Fruit fly (Drosophila melanogaster) whole organism, prepupa: ENCODE data around the gene Rbp9.

ENCODE experiments used
- Blimp-1 ChIP-seq: fragments of 200-800 bp; sonication (Bioruptor generic); optimal IDR thresholded peaks from 3 replicates; lab custom pipeline; 2017; ENCODE audit warnings: missing biosample characterization, missing genetic modification characterization, mild to moderate bottlenecking, moderate library complexity, missing genetic modification reagents
- CG6854 ChIP-seq: fragments of 200-800 bp; sonication (Bioruptor generic); optimal IDR thresholded peaks from 2 replicates; lab custom pipeline; 2017; ENCODE audit warnings: missing biosample characterization, mild to moderate bottlenecking, missing genetic modification characterization
- Eip93F ChIP-seq: fragments of 200-800 bp; sonication (Bioruptor generic); optimal IDR thresholded peaks from 2 replicates; lab custom pipeline; 2016; ENCODE audit warnings: missing biosample characterization, mild to moderate bottlenecking, missing genetic modification characterization
- Ets21C ChIP-seq: fragments of 200-800 bp; sonication (Bioruptor generic); optimal IDR thresholded peaks from 3 replicates; lab custom pipeline; 2016; ENCODE audit warnings: missing biosample characterization, missing genetic modification characterization
- Sox102F ChIP-seq: fragments of 200-800 bp; sonication (Bioruptor generic); optimal IDR thresholded peaks from 2 replicates; lab custom pipeline; 2016; ENCODE audit warnings: missing biosample characterization, mild to moderate bottlenecking, missing genetic modification characterization
- acj6 ChIP-seq: fragments of 200-800 bp; sonication (Bioruptor generic); optimal IDR thresholded peaks from 3 replicates; lab custom pipeline; 2016; ENCODE audit warnings: missing biosample characterization, missing genetic modification characterization
- dac ChIP-seq: fragments of 200-800 bp; sonication (Bioruptor generic); optimal IDR thresholded peaks from 2 replicates; lab custom pipeline; 2017; ENCODE audit warnings: missing biosample characterization, mild to moderate bottlenecking, missing genetic modification characterization
- fkh ChIP-seq: fragments of 200-800 bp; sonication (Bioruptor generic); optimal IDR thresholded peaks from 3 replicates; lab custom pipeline; 2017; ENCODE audit warnings: missing biosample characterization, mild to moderate bottlenecking, missing genetic modification characterization, moderate library complexity
- net ChIP-seq: fragments of 200-800 bp; sonication (Bioruptor generic); optimal IDR thresholded peaks from 3 replicates; lab custom pipeline; 2016; ENCODE audit warnings: missing biosample characterization, missing genetic modification characterization
- svp ChIP-seq: fragments of 200-800 bp; sonication (Bioruptor generic); peaks from one replicate; lab custom pipeline; 2016; ENCODE audit warnings: missing biosample characterization, missing genetic modification characterization

The Rbp9 gene

DNA sequence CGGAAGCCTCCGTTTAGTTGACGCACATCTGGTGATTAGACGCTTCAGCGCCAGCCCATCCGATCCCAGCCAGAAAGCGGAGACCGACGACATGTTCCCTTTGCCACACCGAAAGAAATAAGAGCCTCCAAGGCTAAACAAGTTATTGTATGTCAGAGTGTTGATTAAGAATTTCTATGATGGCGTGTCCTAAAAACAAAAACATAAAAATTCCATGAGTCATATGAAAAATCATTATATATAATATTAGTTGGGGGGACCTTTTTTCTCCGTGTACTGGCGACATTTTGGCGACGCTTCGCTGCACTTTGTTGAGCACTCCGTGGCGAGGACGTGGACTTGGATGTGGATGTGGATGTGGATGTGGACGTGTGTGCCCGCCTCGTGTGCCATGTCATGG, 58.2 kb downstream of the Rbp9 start (continued):
- TF ChIP-seq Eip93F (GFP tag; lab: Kevin White, UChicago) (no peak), Blimp-1 (GFP tag; lab: Kevin White, UChicago) (no peak), fkh (no peak), Sox102F (peak; percentile 39), CG6854 (no peak), acj6 (GFP tag; lab: Kevin White, UChicago) (no peak), net (GFP tag; lab: Kevin White, UChicago) (peak; percentile 67), dac (GFP tag; lab: Kevin White, UChicago) (peak; percentile 42), Ets21C (GFP tag; lab: Kevin White, UChicago) (no peak), svp (GFP tag; lab: Kevin White, UChicago) (peak; percentile 42)
- TF ChIP-seq, all 60 proteins: peak for 39
